Fruit fly (Drosophila melanogaster): ENCODE measurements around the gene PK2-R2.

PK2-R2 gene

dm6 chr3R:13298114-13298818 lies 35.7 kb downstream of the PK2-R2 start, which contains the start of gene CG8774:
TSS of gene CG8774 (plus strand) at chr3R:13298768.
- TF ChIP-seq Sox15 (GFP tag; optimal IDR thresholded peaks at IDR 0.05) (no peak), CG8632 (GFP tag; optimal IDR thresholded peaks at IDR 0.05) (no peak), eg (GFP tag; IDR thresholded peaks at IDR 0.05) (no peak), ss (GFP tag; optimal IDR thresholded peaks at IDR 0.05) (no peak), acj6 (GFP tag; optimal IDR thresholded peaks at IDR 0.05) (no peak), Ets21C (GFP tag; optimal IDR thresholded peaks at IDR 0.05) (no peak), Ets96B (tag; optimal IDR thresholded peaks at IDR 0.05) (no peak), Lpt (GFP tag; optimal IDR thresholded peaks at IDR 0.05) (no peak), cyc (GFP tag; optimal IDR thresholded peaks at IDR 0.05) (no peak), CG6163 (GFP tag; IDR thresholded peaks at IDR 0.05) (no peak)

- TF ChIP-seq vri (GFP tag; optimal IDR thresholded peaks at IDR 0.05), result peak; percentile 19
- no peak for TF ChIP-seq OdsH (GFP tag; optimal IDR thresholded peaks at IDR 0.05)
Measured at dm6 chr3R:13294461-13294860, 39.5 kb downstream of the PK2-R2 start, which contains the start of gene CG8773. TSS of gene CG8773 (plus strand) at chr3R:13294748.

- TF ChIP-seq Sox102F (GFP tag; optimal IDR thresholded peaks at IDR 0.05) (no peak), CG32006 (GFP tag; optimal IDR thresholded peaks at IDR 0.05) (no peak), Blimp-1 (GFP tag; optimal IDR thresholded peaks at IDR 0.05) (no peak), CG6792 (GFP tag; optimal IDR thresholded peaks at IDR 0.05) (no peak), Gug (GFP tag; IDR thresholded peaks at IDR 0.05) (no peak), CG11762 (GFP tag; optimal IDR thresholded peaks at IDR 0.05; ENCODE audit: insufficient read depth) (no peak), fd85E (GFP tag; optimal IDR thresholded peaks at IDR 0.05) (no peak), CG8119 (GFP tag; IDR thresholded peaks at IDR 0.05) (no peak), CG9139 (GFP tag; optimal IDR thresholded peaks at IDR 0.05) (no peak), CG10669 (GFP tag; optimal IDR thresholded peaks at IDR 0.05) (no peak), Eip78C (GFP tag) (no peak), esn (GFP tag; optimal IDR thresholded peaks at IDR 0.05) (no peak), pdm3 (GFP tag; optimal IDR thresholded peaks at IDR 0.05) (no peak), ss (GFP tag; optimal IDR thresholded peaks at IDR 0.05) (no peak), net (GFP tag; optimal IDR thresholded peaks at IDR 0.05) (no peak), Hr38 (GFP tag; optimal IDR thresholded peaks at IDR 0.05) (no peak)
Measured at dm6 chr3R:13293148-13293756, 40.7 kb downstream of the PK2-R2 start, which contains the start of gene wntD. TSS of gene wntD (minus strand) at chr3R:13293198.

- TF ChIP-seq CG34406 (GFP tag; optimal IDR thresholded peaks at IDR 0.05) (no peak), OdsH (GFP tag; optimal IDR thresholded peaks at IDR 0.05) (no peak), spab (GFP tag; optimal IDR thresholded peaks at IDR 0.05) (no peak), CG6808 (GFP tag; optimal IDR thresholded peaks at IDR 0.05) (no peak), topi (GFP tag; optimal IDR thresholded peaks at IDR 0.05) (no peak), Eip78C (GFP tag) (no peak), CG1621 (tag; optimal IDR thresholded peaks at IDR 0.05) (no peak), svp (GFP tag) (no peak), Ets96B (tag; optimal IDR thresholded peaks at IDR 0.05) (no peak), CG3032 (tag; optimal IDR thresholded peaks at IDR 0.05) (no peak), vri (GFP tag; optimal IDR thresholded peaks at IDR 0.05) (no peak), Sox102F (GFP tag; optimal IDR thresholded peaks at IDR 0.05) (no peak), CG8632 (GFP tag; optimal IDR thresholded peaks at IDR 0.05) (no peak), Sox14 (GFP tag; optimal IDR thresholded peaks at IDR 0.05) (no peak)
Measured at dm6 chr3R:13290329-13290728, 43.6 kb downstream of the PK2-R2 start, which contains the start of gene Osi22. TSS of gene Osi22 (plus strand) at chr3R:13290629.
